Worm (Caenorhabditis elegans): Measurements from ENCODE around the gene bath-27.

DNA sequence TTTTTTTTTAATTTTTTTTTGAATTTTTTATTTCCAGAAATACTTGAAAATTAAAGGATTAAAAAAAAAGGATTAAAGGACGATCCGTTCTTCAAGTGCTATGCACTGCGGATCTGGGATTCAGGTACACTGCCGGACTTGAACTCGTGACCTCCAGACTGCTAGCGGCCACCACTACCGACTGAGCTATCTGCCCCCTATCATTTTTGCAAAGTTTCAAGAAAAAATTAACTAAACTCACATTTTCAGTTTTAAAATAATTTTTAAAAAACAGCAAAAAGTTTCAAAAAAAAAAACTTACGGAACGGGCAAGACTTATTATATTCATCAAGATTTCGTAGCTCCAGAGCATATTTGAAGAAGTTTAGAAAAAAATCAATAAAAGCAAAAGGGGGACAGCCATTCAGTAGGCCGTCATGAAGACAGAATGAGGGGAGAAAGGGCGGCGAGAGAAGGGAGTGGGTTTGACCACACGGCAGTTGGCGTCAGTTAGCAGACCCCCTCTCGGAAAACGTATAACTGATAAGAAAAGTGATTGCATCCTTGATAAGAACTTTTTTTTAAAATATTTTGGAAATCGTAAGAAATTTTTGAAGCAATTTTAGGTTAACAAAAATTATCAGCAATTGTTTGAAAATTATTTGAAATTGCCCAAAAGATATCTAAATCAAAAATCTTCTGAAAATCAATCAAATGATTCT is 47.8 kb upstream of the bath-27 start:
- no peak for TF ChIP-seq flt-1 (GFP tag; IDR thresholded peaks at IDR 0.05)
- no peak for TF ChIP-seq pes-1 (GFP tag; IDR thresholded peaks at IDR 0.05)
- no peak for TF ChIP-seq ama-1 (optimal IDR thresholded peaks at IDR 0.05)
- TF ChIP-seq sea-1 (GFP tag; conservative IDR thresholded peaks at IDR 0.05), result no peak
